Worm (Caenorhabditis elegans) whole organism, L1 larva: ENCODE data around the gene T23B5.6.

Experiments used
- F16B12.6 ChIP-seq: fragments of 150-350 bp; optimal IDR thresholded peaks from 2 replicates; lab custom pipeline; 2014; ENCODE audit warnings: missing biosample characterization, missing genetic modification characterization
- Y116A8C.19 ChIP-seq: sonication (generic microtip); optimal IDR thresholded peaks from 2 replicates; lab custom pipeline; 2016; ENCODE audit warnings: missing compliant biosample characterization, missing genetic modification characterization, borderline replicate concordance
- aly-2 ChIP-seq: fragments of 150-350 bp; optimal IDR thresholded peaks from 2 replicates; lab custom pipeline; 2014; ENCODE audit warnings: missing biosample characterization, missing genetic modification characterization
- blmp-1 ChIP-seq: fragments of 150-350 bp; optimal IDR thresholded peaks from 2 replicates; lab custom pipeline; 2014; ENCODE audit warnings: missing biosample characterization, missing genetic modification characterization
- ceh-63 ChIP-seq: fragments of 200-800 bp; sonication (Bioruptor generic); optimal IDR thresholded peaks from 2 replicates; lab custom pipeline; 2018; ENCODE audit warnings: mild to moderate bottlenecking, missing genetic modification characterization, missing compliant biosample characterization
- ceh-8 ChIP-seq: fragments of 200-800 bp; sonication (Bioruptor generic); optimal IDR thresholded peaks from 2 replicates; lab custom pipeline; 2018; ENCODE audit warnings: mild to moderate bottlenecking, missing genetic modification characterization, moderate library complexity, missing compliant biosample characterization
- ceh-82 ChIP-seq, 3 experiments: fragments of 150-350 bp in 1 of 3; sonication (generic microtip) in 2 of 3; optimal IDR thresholded peaks; 2 replicates each; lab custom pipeline; 2014 to 2017; ENCODE audit warnings: missing biosample characterization in 3 of 3, missing genetic modification characterization in 3 of 3
- ceh-88 ChIP-seq: fragments of 200-800 bp; sonication (Bioruptor generic); IDR thresholded peaks from 2 replicates; pipeline ENCODE4 v1.3.6; 2022; ENCODE audit warnings: missing genetic modification characterization, missing compliant biosample characterization
- ceh-90 ChIP-seq: sonication (generic microtip); optimal IDR thresholded peaks from 2 replicates; lab custom pipeline; 2016; ENCODE audit warnings: missing genetic modification characterization, missing compliant biosample characterization
- dpl-1 ChIP-seq, 3 experiments: fragments of 150-350 bp in 2 of 3; sonication (generic microtip) in 1 of 3; optimal IDR thresholded peaks; 2 replicates each; lab custom pipeline; 2014 to 2017; ENCODE audit warnings: missing biosample characterization in 3 of 3, missing genetic modification characterization in 3 of 3, missing genetic modification reagents in 3 of 3
- dsc-1 ChIP-seq: sonication (generic microtip); optimal IDR thresholded peaks from 2 replicates; lab custom pipeline; 2016; ENCODE audit warnings: mild to moderate bottlenecking, missing genetic modification characterization, missing compliant biosample characterization
- efl-1 ChIP-seq, 4 experiments: fragments of 150-350 bp; optimal IDR thresholded peaks in 3 of 4; peaks in 1 of 4; 1 replicate in 1 of 4; 2 replicates in 3 of 4; lab custom pipeline; 2014; ENCODE audit warnings: missing biosample characterization in 2 of 4, missing genetic modification characterization in 2 of 4, missing genetic modification reagents in 2 of 4
- elt-2 ChIP-seq: sonication (generic microtip); optimal IDR thresholded peaks from 2 replicates; lab custom pipeline; 2016; ENCODE audit warnings: missing genetic modification characterization, mild to moderate bottlenecking, inconsistent platforms, missing compliant biosample characterization, missing genetic modification reagents
- elt-3 ChIP-seq, 6 experiments: fragments of 150-350 bp in 1 of 6; sonication (generic microtip); optimal IDR thresholded peaks; 2 replicates each; lab custom pipeline; 2017 to 2018; ENCODE audit warnings: missing biosample characterization in 6 of 6, missing genetic modification characterization in 6 of 6, inconsistent platforms in 1 of 6
- ets-5 ChIP-seq: fragments of 200-800 bp; sonication (Bioruptor generic); IDR thresholded peaks from 2 replicates; pipeline ENCODE4 v1.3.6; 2022; ENCODE audit warnings: missing genetic modification characterization, missing compliant biosample characterization
- fkh-8 ChIP-seq: sonication (generic microtip); optimal IDR thresholded peaks from 2 replicates; lab custom pipeline; 2016; ENCODE audit warnings: mild to moderate bottlenecking, missing genetic modification characterization, missing compliant biosample characterization
- fos-1 ChIP-seq: fragments of 150-350 bp; optimal IDR thresholded peaks from 2 replicates; lab custom pipeline; 2014; ENCODE audit warnings: missing biosample characterization, missing genetic modification characterization
- grh-1 ChIP-seq: fragments of 200-800 bp; sonication (Bioruptor generic); IDR thresholded peaks from 2 replicates; pipeline ENCODE4 v1.3.6; 2022; ENCODE audit warnings: missing genetic modification reagents, missing genetic modification characterization, missing compliant biosample characterization
- hpl-2 ChIP-seq: fragments of 150-350 bp; optimal IDR thresholded peaks from 2 replicates; lab custom pipeline; 2014; ENCODE audit warnings: missing biosample characterization, missing genetic modification reagents, missing genetic modification characterization
- jun-1 ChIP-seq: fragments of 150-350 bp; optimal IDR thresholded peaks from 2 replicates; lab custom pipeline; 2014; ENCODE audit warnings: missing biosample characterization, missing genetic modification reagents, missing genetic modification characterization
- lin-13 ChIP-seq: fragments of 150-350 bp; optimal IDR thresholded peaks from 2 replicates; lab custom pipeline; 2014; ENCODE audit warnings: missing biosample characterization, missing genetic modification reagents, missing genetic modification characterization
- lin-15B ChIP-seq: fragments of 150-350 bp; sonication (generic microtip); optimal IDR thresholded peaks from 3 replicates; lab custom pipeline; 2014; ENCODE audit warnings: missing biosample characterization, missing genetic modification characterization
- lin-35 ChIP-seq, 2 experiments: fragments of 150-350 bp; optimal IDR thresholded peaks; 2 replicates each; lab custom pipeline; 2014; ENCODE audit warnings: missing biosample characterization in 2 of 2, missing genetic modification characterization in 2 of 2, missing genetic modification reagents in 2 of 2
- lin-39 ChIP-seq: fragments of 150-350 bp; optimal IDR thresholded peaks from 2 replicates; lab custom pipeline; 2014; ENCODE audit warnings: missing biosample characterization, missing genetic modification reagents, missing genetic modification characterization
- lir-3 ChIP-seq: sonication (generic microtip); optimal IDR thresholded peaks from 2 replicates; lab custom pipeline; 2016; ENCODE audit warnings: mild to moderate bottlenecking, missing genetic modification characterization, moderate library complexity, missing compliant biosample characterization; ENCODE audit not compliant: poor library complexity
- lsy-2 ChIP-seq, 2 experiments: fragments of 150-350 bp; optimal IDR thresholded peaks; 2 replicates each; lab custom pipeline; 2014; ENCODE audit warnings: missing biosample characterization in 2 of 2, missing genetic modification characterization in 2 of 2
- mab-9 ChIP-seq: fragments of 200-800 bp; sonication (Bioruptor generic); IDR thresholded peaks from 2 replicates; pipeline ENCODE4 v1.3.6; 2022; ENCODE audit warnings: missing genetic modification reagents, missing genetic modification characterization, missing compliant biosample characterization
- mdl-1 ChIP-seq, 2 experiments: fragments of 150-350 bp; optimal IDR thresholded peaks; 2 replicates each; lab custom pipeline; 2014 to 2017; ENCODE audit warnings: missing biosample characterization in 2 of 2, missing genetic modification characterization in 2 of 2, inconsistent platforms in 1 of 2
- mef-2 ChIP-seq: fragments of 150-350 bp; optimal IDR thresholded peaks from 2 replicates; lab custom pipeline; 2014; ENCODE audit warnings: missing biosample characterization, missing genetic modification characterization
- nhr-11 ChIP-seq: fragments of 150-350 bp; optimal IDR thresholded peaks from 2 replicates; lab custom pipeline; 2014; ENCODE audit warnings: missing biosample characterization, missing genetic modification characterization
- nhr-19 ChIP-seq: fragments of 200-800 bp; sonication (Bioruptor generic); conservative IDR thresholded peaks from 2 replicates; pipeline ENCODE4 v1.3.6; 2022; ENCODE audit warnings: missing genetic modification characterization, missing compliant biosample characterization
- nhr-20 ChIP-seq: sonication (generic microtip); optimal IDR thresholded peaks from 2 replicates; lab custom pipeline; 2016; ENCODE audit warnings: mild to moderate bottlenecking, missing genetic modification characterization, missing compliant biosample characterization
- nhr-237 ChIP-seq: fragments of 150-350 bp; optimal IDR thresholded peaks from 2 replicates; lab custom pipeline; 2014; ENCODE audit warnings: missing biosample characterization, missing genetic modification characterization
- nhr-28 ChIP-seq: fragments of 150-350 bp; optimal IDR thresholded peaks from 2 replicates; lab custom pipeline; 2014; ENCODE audit warnings: missing biosample characterization, missing genetic modification characterization
- nhr-47 ChIP-seq: sonication (generic microtip); optimal IDR thresholded peaks from 2 replicates; lab custom pipeline; 2016; ENCODE audit warnings: mild to moderate bottlenecking, missing genetic modification characterization, moderate library complexity, missing compliant biosample characterization
- nhr-85 ChIP-seq: sonication (generic microtip); peaks from one replicate; lab custom pipeline; 2016; ENCODE audit warnings: missing genetic modification characterization, inconsistent platforms, missing compliant biosample characterization
- nhr-90 ChIP-seq: sonication (generic microtip); optimal IDR thresholded peaks from 2 replicates; lab custom pipeline; 2016; ENCODE audit warnings: mild to moderate bottlenecking, missing genetic modification characterization, missing compliant biosample characterization; ENCODE audit not compliant: poor library complexity
- pag-3 ChIP-seq: sonication (generic microtip); optimal IDR thresholded peaks from 2 replicates; lab custom pipeline; 2017; ENCODE audit warnings: missing genetic modification characterization, mild to moderate bottlenecking, missing compliant biosample characterization, antibody characterized with exemption, borderline replicate concordance; ENCODE audit not compliant: insufficient read depth
- pqm-1 ChIP-seq: sonication (generic microtip); optimal IDR thresholded peaks from 3 replicates; lab custom pipeline; 2017; ENCODE audit warnings: missing biosample characterization, missing genetic modification characterization
- rnt-1 ChIP-seq: sonication (generic microtip); optimal IDR thresholded peaks from 2 replicates; lab custom pipeline; 2016; ENCODE audit warnings: mild to moderate bottlenecking, missing genetic modification characterization, moderate library complexity, missing compliant biosample characterization
- skn-1 ChIP-seq: fragments of 150-350 bp; optimal IDR thresholded peaks from 2 replicates; lab custom pipeline; 2014; ENCODE audit warnings: missing biosample characterization, missing genetic modification characterization
- sptf-1 ChIP-seq: fragments of 150-350 bp; optimal IDR thresholded peaks from 2 replicates; lab custom pipeline; 2014; ENCODE audit warnings: missing biosample characterization, missing genetic modification characterization
- tbx-2 ChIP-seq: sonication (generic microtip); optimal IDR thresholded peaks from 2 replicates; lab custom pipeline; 2016; ENCODE audit warnings: missing genetic modification characterization, missing compliant biosample characterization
- tlp-1 ChIP-seq: fragments of 150-350 bp; optimal IDR thresholded peaks from 2 replicates; lab custom pipeline; 2014; ENCODE audit warnings: missing biosample characterization, missing genetic modification characterization
- unc-30 ChIP-seq: sonication (generic microtip); optimal IDR thresholded peaks from 2 replicates; lab custom pipeline; 2017; ENCODE audit warnings: missing biosample characterization, missing genetic modification characterization
- unc-86 ChIP-seq: sonication (generic microtip); optimal IDR thresholded peaks from 2 replicates; lab custom pipeline; 2016; ENCODE audit warnings: missing genetic modification characterization, missing compliant biosample characterization
- unc-98 ChIP-seq: fragments of 200-800 bp; sonication (Bioruptor generic); IDR thresholded peaks from 2 replicates; pipeline ENCODE4 v1.3.6; 2022; ENCODE audit warnings: missing genetic modification characterization, missing compliant biosample characterization
- zag-1 ChIP-seq: fragments of 150-350 bp; optimal IDR thresholded peaks from 2 replicates; lab custom pipeline; 2014; ENCODE audit warnings: missing biosample characterization, missing genetic modification characterization
- zip-4 ChIP-seq: fragments of 200-800 bp; sonication (Bioruptor generic); optimal IDR thresholded peaks from 2 replicates; lab custom pipeline; 2018; ENCODE audit warnings: mild to moderate bottlenecking, missing genetic modification characterization, moderate library complexity, missing compliant biosample characterization
- ztf-11 ChIP-seq, 2 experiments: sonication (generic microtip); optimal IDR thresholded peaks; 2 replicates each; lab custom pipeline; 2016 to 2017; ENCODE audit warnings: missing genetic modification characterization in 2 of 2, missing biosample characterization in 1 of 2, missing compliant biosample characterization in 1 of 2

Gene T23B5.6

DNA sequence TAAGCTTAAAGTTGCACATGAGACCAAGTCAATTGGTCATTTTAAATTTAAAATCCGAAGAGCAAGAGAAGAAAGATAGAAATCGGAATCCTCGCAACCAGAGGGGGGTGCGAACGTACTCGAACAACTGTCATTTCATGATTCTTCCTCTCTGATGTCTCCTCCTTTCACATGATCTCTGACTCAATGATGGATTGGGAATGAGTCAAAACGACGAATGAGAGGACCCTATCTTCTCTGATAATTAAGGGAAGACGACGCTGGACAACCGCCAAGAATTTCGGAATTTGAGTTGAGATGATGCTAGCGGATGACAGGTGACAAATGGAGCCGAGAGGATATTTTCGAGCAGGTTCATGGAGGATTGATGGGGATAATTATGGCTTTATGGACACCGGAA is 39.7 kb downstream of the T23B5.6 start (continued):
- no peak for TF ChIP-seq fos-1 (tag; lab: Kevin White, UChicago)
- TF ChIP-seq ceh-82 (tag; optimal IDR thresholded peaks at IDR 0.05; lab: Kevin White, UChicago) = no peak
- TF ChIP-seq skn-1 (tag; lab: Kevin White, UChicago) = no peak
- TF ChIP-seq unc-30 = no peak
- TF ChIP-seq hpl-2 = no peak
- TF ChIP-seq zag-1 (tag; lab: Kevin White, UChicago) = no peak

DNA sequence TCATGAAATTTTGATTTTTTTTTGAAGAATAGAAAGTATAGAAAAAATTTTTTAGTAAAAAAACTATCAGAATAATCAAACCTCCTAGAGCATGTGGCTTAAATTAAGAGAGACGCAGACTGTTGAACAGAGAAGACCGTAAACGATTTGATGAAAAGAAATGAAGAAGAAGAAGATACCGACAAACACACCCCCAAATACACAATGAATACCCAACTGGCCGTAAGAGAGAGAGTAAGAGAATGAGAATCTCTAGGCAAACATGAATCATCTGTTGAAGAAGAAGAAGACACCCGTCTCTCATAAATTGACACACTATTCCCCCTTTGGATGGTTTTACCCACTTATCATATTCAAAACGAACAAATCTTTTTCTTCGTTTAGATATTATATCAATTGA is 43.2 kb downstream of the T23B5.6 start:
- TF ChIP-seq fkh-8 (no peak), nhr-47 (tag; lab: Kevin White, UChicago) (no peak), lsy-2 (tag; optimal IDR thresholded peaks at IDR 0.05; lab: Kevin White, UChicago) (peak in 1 of 2 experiments; percentile 32), skn-1 (tag; lab: Kevin White, UChicago) (no peak), ets-5 (no peak), pag-3 (no peak), efl-1 (optimal IDR thresholded peaks at IDR 0.05; lab: Kevin White, UChicago) (no peak), efl-1 (GFP tag; optimal IDR thresholded peaks at IDR 0.05 in 1 of 2; lab: Kevin White, UChicago) (peak in 1 of 2 experiments; percentile 85), ceh-88 (GFP tag; lab: Robert Waterston, UW) (no peak), unc-30 (no peak), nhr-11 (tag; lab: Kevin White, UChicago) (no peak), lin-15B (tag; lab: Kevin White, UChicago) (no peak), sptf-1 (no peak), rnt-1 (tag; lab: Kevin White, UChicago) (no peak), blmp-1 (tag; lab: Kevin White, UChicago) (peak; percentile 77), lin-13 (GFP tag; lab: Kevin White, UChicago) (no peak), mef-2 (tag; lab: Kevin White, UChicago) (no peak), unc-86 (tag; lab: Kevin White, UChicago) (no peak), ceh-63 (GFP tag; lab: Kevin White, UChicago) (no peak), lir-3 (no peak), nhr-237 (no peak), pqm-1 (tag; lab: Kevin White, UChicago) (no peak), F16B12.6 (tag; lab: Kevin White, UChicago) (no peak), ztf-11 (tag; optimal IDR thresholded peaks at IDR 0.05; lab: Kevin White, UChicago) (no peak), lin-35 (GFP tag; optimal IDR thresholded peaks at IDR 0.05; lab: Kevin White, UChicago) (peak in 1 of 2 experiments; percentile 40), dpl-1 (GFP tag; optimal IDR thresholded peaks at IDR 0.05; lab: Kevin White, UChicago) (no peak), tlp-1 (tag; lab: Kevin White, UChicago) (no peak), ceh-90 (tag; lab: Kevin White, UChicago) (no peak), grh-1 (GFP tag; lab: Robert Waterston, UW) (no peak), nhr-90 (tag; lab: Kevin White, UChicago) (no peak), zip-4 (GFP tag; lab: Kevin White, UChicago) (no peak), nhr-20 (tag; lab: Kevin White, UChicago) (no peak), tbx-2 (tag; lab: Kevin White, UChicago) (no peak), nhr-85 (tag; lab: Kevin White, UChicago) (peak; percentile 58), dsc-1 (tag; lab: Kevin White, UChicago) (peak; percentile 59), nhr-19 (no peak), elt-2 (no peak), Y116A8C.19 (no peak), mdl-1 (tag; optimal IDR thresholded peaks at IDR 0.05; lab: Kevin White, UChicago) (no peak), unc-98 (no peak), mab-9 (GFP tag; lab: Robert Waterston, UW) (no peak), jun-1 (no peak), nhr-28 (tag; lab: Kevin White, UChicago) (no peak), ceh-8 (GFP tag; lab: Kevin White, UChicago) (no peak), lin-39 (tag; lab: Kevin White, UChicago) (no peak), elt-3 (tag; optimal IDR thresholded peaks at IDR 0.05; lab: Kevin White, UChicago) (peak in 3 of 6 experiments; percentile 5 to 41 (median 18)), ceh-82 (tag; optimal IDR thresholded peaks at IDR 0.05; lab: Kevin White, UChicago) (no peak), hpl-2 (no peak), aly-2 (tag; lab: Kevin White, UChicago) (no peak)
